Fruit fly (Drosophila melanogaster) whole organism: ENCODE measurements around the gene PXo.

Experiments used
- CG8478 ChIP-seq: fragments of >200 bp; optimal IDR thresholded peaks from 2 replicates; lab custom pipeline; 2018; ENCODE audit warnings: inconsistent platforms
- Dll ChIP-seq: fragments of >200 bp; optimal IDR thresholded peaks from 2 replicates; lab custom pipeline; 2017
- EcR ChIP-seq, 2 experiments: fragments of >200 bp; optimal IDR thresholded peaks; 2 replicates each; lab custom pipeline; 2017; ENCODE audit warnings: missing biosample characterization in 2 of 2, missing genetic modification characterization in 2 of 2, missing genetic modification reagents in 2 of 2
- pan ChIP-seq: fragments of >200 bp; optimal IDR thresholded peaks from 2 replicates; lab custom pipeline; 2017
- psq ChIP-seq: fragments of >200 bp; optimal IDR thresholded peaks from 2 replicates; lab custom pipeline; 2017
- usp ChIP-seq: fragments of >200 bp; optimal IDR thresholded peaks from 2 replicates; lab custom pipeline; 2017; ENCODE audit warnings: missing biosample characterization, missing genetic modification characterization, mixed read lengths

The PXo gene

dm6 chr3L:5947110-5947731, 26.1 kb upstream of the PXo start:
- TF ChIP-seq CG8478 (no peak), pan (lab: Kevin White, UChicago) (no peak), psq (lab: Kevin White, UChicago) (no peak), usp (no peak), Dll (lab: Kevin White, UChicago) (no peak), EcR (GFP tag; optimal IDR thresholded peaks at IDR 0.05; lab: Kevin White, UChicago) (no peak)

dm6 chr3L:5945571-5945970, 24.5 kb upstream of the PXo start:
- TF ChIP-seq CG8478, result no peak
- TF ChIP-seq usp, result no peak
- TF ChIP-seq psq (lab: Kevin White, UChicago), result no peak
- no peak for TF ChIP-seq pan (lab: Kevin White, UChicago)
- no peak for TF ChIP-seq Dll (lab: Kevin White, UChicago)
- TF ChIP-seq EcR (GFP tag; optimal IDR thresholded peaks at IDR 0.05; lab: Kevin White, UChicago), result no peak

- TF ChIP-seq psq (lab: Kevin White, UChicago) (no peak), CG8478 (no peak), EcR (GFP tag; optimal IDR thresholded peaks at IDR 0.05; lab: Kevin White, UChicago) (no peak), pan (lab: Kevin White, UChicago) (no peak), usp (no peak), Dll (lab: Kevin White, UChicago) (no peak)
These were observed 22.3 kb upstream of the PXo start for dm6 chr3L:5943348-5943904.

dm6 chr3L:5941508-5941907, 20.4 kb upstream of the PXo start:
- no peak for TF ChIP-seq psq (lab: Kevin White, UChicago)
- TF ChIP-seq pan (lab: Kevin White, UChicago), result no peak

dm6 chr3L:5941086-5941485, 20.0 kb upstream of the PXo start:
- TF ChIP-seq usp (no peak), EcR (GFP tag; optimal IDR thresholded peaks at IDR 0.05; lab: Kevin White, UChicago) (no peak), pan (lab: Kevin White, UChicago) (no peak), psq (lab: Kevin White, UChicago) (no peak), Dll (lab: Kevin White, UChicago) (no peak)

- TF ChIP-seq psq (lab: Kevin White, UChicago) (no peak), CG8478 (no peak), EcR (GFP tag; optimal IDR thresholded peaks at IDR 0.05; lab: Kevin White, UChicago) (no peak), usp (no peak), Dll (lab: Kevin White, UChicago) (no peak), pan (lab: Kevin White, UChicago) (no peak)
These were observed 19.3 kb upstream of the PXo start for dm6 chr3L:5940431-5940830.

dm6 chr3L:5932363-5932914, 11.3 kb upstream of the PXo start, which contains the start of gene Rcc1:
Gene Rcc1, minus strand, starts transcription at chr3L:5932773.
- TF ChIP-seq CG8478 (no peak), EcR (GFP tag; optimal IDR thresholded peaks at IDR 0.05; lab: Kevin White, UChicago) (no peak), Dll (lab: Kevin White, UChicago) (no peak), usp (no peak), pan (lab: Kevin White, UChicago) (no peak), psq (lab: Kevin White, UChicago) (no peak)

dm6 chr3L:5927536-5927935, 6.4 kb upstream of the PXo start:
- TF ChIP-seq CG8478, result no peak
- no peak for TF ChIP-seq usp
- no peak for TF ChIP-seq Dll (lab: Kevin White, UChicago)
- TF ChIP-seq EcR (GFP tag; optimal IDR thresholded peaks at IDR 0.05; lab: Kevin White, UChicago), result no peak
- TF ChIP-seq psq (lab: Kevin White, UChicago), result no peak
- TF ChIP-seq pan (lab: Kevin White, UChicago), result no peak

- TF ChIP-seq Dll (lab: Kevin White, UChicago) (peak; percentile 84), psq (lab: Kevin White, UChicago) (no peak)
These were observed 5.2 kb upstream of the PXo start for dm6 chr3L:5926015-5926988.

- TF ChIP-seq usp (no peak), EcR (GFP tag; optimal IDR thresholded peaks at IDR 0.05; lab: Kevin White, UChicago) (no peak), psq (lab: Kevin White, UChicago) (no peak), pan (lab: Kevin White, UChicago) (no peak), CG8478 (no peak), Dll (lab: Kevin White, UChicago) (no peak)
These were observed 2.6 kb upstream of the PXo start, which contains the start of gene CG33523 for dm6 chr3L:5923646-5924122. Gene CG33523, plus strand, starts transcription at chr3L:5923862.

- TF ChIP-seq EcR (GFP tag; optimal IDR thresholded peaks at IDR 0.05; lab: Kevin White, UChicago) (no peak), Dll (lab: Kevin White, UChicago) (no peak), pan (lab: Kevin White, UChicago) (no peak), CG8478 (no peak), psq (lab: Kevin White, UChicago) (no peak), usp (no peak)
These were observed 1.0 kb upstream of the PXo start, which contains the start of gene CG32407 for dm6 chr3L:5922005-5922685. Gene CG32407, plus strand, starts transcription at chr3L:5922055.
